Fruit fly (Drosophila melanogaster) whole organism, embryonic: Measurements from ENCODE around the gene CG17377.

ENCODE experiments used
- ATbp ChIP-seq: fragments of 200-800 bp; sonication (Bioruptor generic); optimal IDR thresholded peaks from 2 replicates; lab custom pipeline; 2017; ENCODE audit warnings: missing biosample characterization, mild to moderate bottlenecking, missing genetic modification characterization, missing genetic modification reagents
- Asciz ChIP-seq: fragments of 200-800 bp; sonication (Bioruptor generic); optimal IDR thresholded peaks from 2 replicates; lab custom pipeline; 2017; ENCODE audit warnings: missing biosample characterization, mild to moderate bottlenecking, missing genetic modification characterization, missing genetic modification reagents
- Atf6 ChIP-seq: fragments of 200-800 bp; sonication (Bioruptor generic); IDR thresholded peaks from 2 replicates; pipeline ENCODE4 v1.3.6; 2022; ENCODE audit warnings: missing biosample characterization, missing genetic modification characterization
- BtbVII ChIP-seq: fragments of 200-800 bp; sonication (Bioruptor generic); optimal IDR thresholded peaks from 3 replicates; lab custom pipeline; 2017; ENCODE audit warnings: missing biosample characterization, mild to moderate bottlenecking, missing genetic modification characterization
- CG10209 ChIP-seq: fragments of 200-800 bp; sonication (Bioruptor generic); optimal IDR thresholded peaks from 3 replicates; lab custom pipeline; 2017; ENCODE audit warnings: missing biosample characterization, mild to moderate bottlenecking, missing genetic modification characterization, missing genetic modification reagents
- CG10366 ChIP-seq: fragments of 200-800 bp; sonication (Bioruptor generic); IDR thresholded peaks from 2 replicates; pipeline ENCODE4 v1.3.6; 2022; ENCODE audit warnings: missing biosample characterization, missing genetic modification characterization
- CG10543 ChIP-seq: fragments of 200-800 bp; sonication (Bioruptor generic); optimal IDR thresholded peaks from 3 replicates; lab custom pipeline; 2017; ENCODE audit warnings: missing biosample characterization, mild to moderate bottlenecking, missing genetic modification characterization, moderate library complexity
- CG11085 ChIP-seq: fragments of 200-800 bp; sonication (Bioruptor generic); IDR thresholded peaks from 2 replicates; pipeline ENCODE4 v1.3.6; 2022; ENCODE audit warnings: missing biosample characterization, missing genetic modification characterization
- CG12071 ChIP-seq: fragments of 200-800 bp; sonication (Bioruptor generic); optimal IDR thresholded peaks from 3 replicates; lab custom pipeline; 2018; ENCODE audit warnings: missing biosample characterization, mild to moderate bottlenecking, missing genetic modification characterization
- CG13296 ChIP-seq: fragments of 200-800 bp; sonication (Bioruptor generic); optimal IDR thresholded peaks from 3 replicates; lab custom pipeline; 2018; ENCODE audit warnings: missing biosample characterization, mild to moderate bottlenecking, missing genetic modification characterization
- CG15479 ChIP-seq: fragments of 200-800 bp; sonication (Bioruptor generic); optimal IDR thresholded peaks from 3 replicates; lab custom pipeline; 2019; ENCODE audit warnings: missing biosample characterization, mild to moderate bottlenecking, missing genetic modification characterization, moderate library complexity
- CG1647 ChIP-seq: fragments of 200-800 bp; sonication (Bioruptor generic); optimal IDR thresholded peaks from 3 replicates; lab custom pipeline; 2016; ENCODE audit warnings: missing biosample characterization, missing genetic modification characterization
- CG18262 ChIP-seq: fragments of 200-800 bp; optimal IDR thresholded peaks from 3 replicates; lab custom pipeline; 2019; ENCODE audit warnings: missing biosample characterization, mild to moderate bottlenecking, missing genetic modification characterization, moderate library complexity
- CG2678 ChIP-seq: fragments of 200-800 bp; sonication (Bioruptor generic); optimal IDR thresholded peaks from 3 replicates; lab custom pipeline; 2019; ENCODE audit warnings: missing biosample characterization, mild to moderate bottlenecking, missing genetic modification characterization, moderate library complexity
- CG31388 ChIP-seq: fragments of 200-800 bp; sonication (Bioruptor generic); optimal IDR thresholded peaks from 2 replicates; lab custom pipeline; 2016; ENCODE audit warnings: missing biosample characterization, missing genetic modification characterization
- CG3281 ChIP-seq: fragments of 200-800 bp; sonication (Bioruptor generic); optimal IDR thresholded peaks from 3 replicates; lab custom pipeline; 2017; ENCODE audit warnings: missing biosample characterization, mild to moderate bottlenecking, missing genetic modification characterization
- CG34376 ChIP-seq: fragments of 200-800 bp; sonication (Bioruptor generic); optimal IDR thresholded peaks from 2 replicates; lab custom pipeline; 2018; ENCODE audit warnings: missing biosample characterization, mild to moderate bottlenecking, missing genetic modification characterization
- CG34422 ChIP-seq: fragments of 200-800 bp; sonication (Bioruptor generic); IDR thresholded peaks from 3 replicates; pipeline ENCODE4 v1.3.6; 2022; ENCODE audit warnings: missing biosample characterization, missing genetic modification characterization
- CG6254 ChIP-seq: fragments of 200-800 bp; sonication (Bioruptor generic); optimal IDR thresholded peaks from 3 replicates; lab custom pipeline; 2017; ENCODE audit warnings: mild to moderate bottlenecking, missing biosample characterization, missing genetic modification reagents, missing genetic modification characterization
- CG6813 ChIP-seq: fragments of 200-800 bp; sonication (Bioruptor generic); optimal IDR thresholded peaks from 2 replicates; lab custom pipeline; 2017; ENCODE audit warnings: missing biosample characterization, missing genetic modification characterization, mild to moderate bottlenecking, moderate library complexity, missing genetic modification reagents
- CG8290 ChIP-seq, 3 experiments: fragments of 200-800 bp; sonication (Bioruptor generic); optimal IDR thresholded peaks; 2 replicates each; lab custom pipeline; 2016 to 2019; ENCODE audit warnings: missing biosample characterization in 3 of 3, missing genetic modification characterization in 3 of 3, mild to moderate bottlenecking in 2 of 3, moderate library complexity in 1 of 3
- CG9437 ChIP-seq: fragments of 200-800 bp; sonication (Bioruptor generic); optimal IDR thresholded peaks from 2 replicates; lab custom pipeline; 2018; ENCODE audit warnings: missing biosample characterization, mild to moderate bottlenecking, missing genetic modification characterization
- D19A ChIP-seq: fragments of 200-800 bp; optimal IDR thresholded peaks from 3 replicates; lab custom pipeline; 2019; ENCODE audit warnings: missing biosample characterization, mild to moderate bottlenecking, missing genetic modification characterization, moderate library complexity
- D19B ChIP-seq: fragments of 200-800 bp; sonication (Bioruptor generic); optimal IDR thresholded peaks from 2 replicates; lab custom pipeline; 2017; ENCODE audit warnings: missing biosample characterization, mild to moderate bottlenecking, missing genetic modification characterization
- Fer1 ChIP-seq: fragments of 200-800 bp; sonication (Bioruptor generic); optimal IDR thresholded peaks from 2 replicates; lab custom pipeline; 2017; ENCODE audit warnings: missing biosample characterization, mild to moderate bottlenecking, missing genetic modification characterization
- HmgZ ChIP-seq: fragments of 200-800 bp; sonication (Bioruptor generic); optimal IDR thresholded peaks from 2 replicates; lab custom pipeline; 2018; ENCODE audit warnings: missing biosample characterization, mild to moderate bottlenecking, missing genetic modification characterization
- PHDP ChIP-seq: fragments of 200-800 bp; sonication (Bioruptor generic); optimal IDR thresholded peaks from 3 replicates; lab custom pipeline; 2018; ENCODE audit warnings: missing biosample characterization, mild to moderate bottlenecking, missing genetic modification characterization, moderate library complexity
- Pdp1 ChIP-seq, 2 experiments: fragments of 200-800 bp; sonication (Bioruptor generic); optimal IDR thresholded peaks; 3 replicates each; lab custom pipeline; 2016; ENCODE audit warnings: missing biosample characterization in 2 of 2, missing genetic modification characterization in 2 of 2, mild to moderate bottlenecking in 1 of 2, moderate library complexity in 1 of 2
- Sin3A ChIP-seq: fragments of >200 bp; optimal IDR thresholded peaks from 2 replicates; lab custom pipeline; 2018
- Spps ChIP-seq: fragments of 200-800 bp; sonication (Bioruptor generic); optimal IDR thresholded peaks from 2 replicates; lab custom pipeline; 2018; ENCODE audit warnings: missing biosample characterization, mild to moderate bottlenecking, missing genetic modification characterization
- caup ChIP-seq: fragments of 200-800 bp; sonication (Bioruptor generic); optimal IDR thresholded peaks from 3 replicates; lab custom pipeline; 2017; ENCODE audit warnings: missing biosample characterization, mild to moderate bottlenecking, missing genetic modification characterization, moderate library complexity; ENCODE audit not compliant: severe bottlenecking
- corto ChIP-seq: fragments of 200-800 bp; sonication (Bioruptor generic); optimal IDR thresholded peaks from 2 replicates; lab custom pipeline; 2016; ENCODE audit warnings: missing biosample characterization, mild to moderate bottlenecking, missing genetic modification characterization, moderate library complexity
- crol ChIP-seq: fragments of 200-800 bp; sonication (Bioruptor generic); IDR thresholded peaks from 2 replicates; pipeline ENCODE4 v1.3.6; 2022; ENCODE audit warnings: missing biosample characterization, missing genetic modification characterization
- exex ChIP-seq: fragments of 200-800 bp; sonication (Bioruptor generic); optimal IDR thresholded peaks from 4 replicates; lab custom pipeline; 2018; ENCODE audit warnings: missing biosample characterization, mild to moderate bottlenecking, missing genetic modification characterization, moderate library complexity
- gem ChIP-seq: fragments of 200-800 bp; sonication (Bioruptor generic); optimal IDR thresholded peaks from 2 replicates; lab custom pipeline; 2019; ENCODE audit warnings: missing biosample characterization, mild to moderate bottlenecking, missing genetic modification characterization, moderate library complexity
- grn ChIP-seq: fragments of 200-800 bp; sonication (Bioruptor generic); optimal IDR thresholded peaks from 3 replicates; lab custom pipeline; 2017; ENCODE audit warnings: missing biosample characterization, missing genetic modification characterization
- hbn ChIP-seq: fragments of 200-800 bp; sonication (Bioruptor generic); IDR thresholded peaks from 2 replicates; pipeline ENCODE4 v1.3.6; 2022; ENCODE audit warnings: missing biosample characterization, missing genetic modification characterization; ENCODE audit not compliant: partially characterized antibody
- lab ChIP-seq: fragments of 200-800 bp; sonication (Bioruptor generic); optimal IDR thresholded peaks from 3 replicates; lab custom pipeline; 2017; ENCODE audit warnings: missing biosample characterization, missing genetic modification characterization, mild to moderate bottlenecking, moderate library complexity, missing genetic modification reagents
- lilli ChIP-seq: fragments of 200-800 bp; sonication (Bioruptor generic); optimal IDR thresholded peaks from 3 replicates; lab custom pipeline; 2016; ENCODE audit warnings: missing biosample characterization, missing genetic modification characterization
- mirr ChIP-seq: fragments of 200-800 bp; sonication (Bioruptor generic); optimal IDR thresholded peaks from 3 replicates; lab custom pipeline; 2018; ENCODE audit warnings: missing biosample characterization, mild to moderate bottlenecking, missing genetic modification characterization
- nau ChIP-seq: fragments of 200-800 bp; sonication (Bioruptor generic); optimal IDR thresholded peaks from 3 replicates; lab custom pipeline; 2017; ENCODE audit warnings: missing biosample characterization, mild to moderate bottlenecking, missing genetic modification characterization, missing genetic modification reagents
- nom ChIP-seq: fragments of 200-800 bp; sonication (Bioruptor generic); optimal IDR thresholded peaks from 2 replicates; lab custom pipeline; 2017; ENCODE audit warnings: missing biosample characterization, missing genetic modification characterization, mild to moderate bottlenecking, moderate library complexity, missing genetic modification reagents
- odd ChIP-seq: fragments of 200-800 bp; sonication (Bioruptor generic); optimal IDR thresholded peaks from 2 replicates; lab custom pipeline; 2017; ENCODE audit warnings: missing biosample characterization, mild to moderate bottlenecking, missing genetic modification characterization
- pros ChIP-seq: fragments of 200-800 bp; sonication (Bioruptor generic); optimal IDR thresholded peaks from 3 replicates; lab custom pipeline; 2019; ENCODE audit warnings: missing biosample characterization, mild to moderate bottlenecking, missing genetic modification characterization, moderate library complexity
- psq ChIP-seq: fragments of 200-800 bp; sonication (Bioruptor generic); optimal IDR thresholded peaks from 2 replicates; lab custom pipeline; 2017; ENCODE audit warnings: missing biosample characterization, missing genetic modification characterization
- sd ChIP-seq: fragments of 200-800 bp; sonication (Bioruptor generic); optimal IDR thresholded peaks from 3 replicates; lab custom pipeline; 2018; ENCODE audit warnings: missing biosample characterization, mild to moderate bottlenecking, missing genetic modification characterization, moderate library complexity
- shn ChIP-seq: fragments of 200-800 bp; sonication (Bioruptor generic); optimal IDR thresholded peaks from 3 replicates; lab custom pipeline; 2016; ENCODE audit warnings: missing biosample characterization, missing genetic modification characterization
- sug ChIP-seq: fragments of 200-800 bp; optimal IDR thresholded peaks from 2 replicates; lab custom pipeline; 2019; ENCODE audit warnings: missing biosample characterization, mild to moderate bottlenecking, missing genetic modification characterization, moderate library complexity
- trem ChIP-seq: fragments of 200-800 bp; optimal IDR thresholded peaks from 3 replicates; lab custom pipeline; 2019; ENCODE audit warnings: missing biosample characterization, mild to moderate bottlenecking, missing genetic modification characterization, moderate library complexity

Gene CG17377

dm6 chr2L:6789358-6789757, 13.3 kb downstream of the CG17377 start (continued):
- TF ChIP-seq Asciz (GFP tag; lab: Kevin White, UChicago) = peak; percentile 41
- TF ChIP-seq CG31388 = no peak
- TF ChIP-seq mirr (GFP tag; lab: Kevin White, UChicago) = peak; percentile 88
- peak; percentile 91 for TF ChIP-seq exex
- no peak for TF ChIP-seq CG10366
- peak; percentile 12 for TF ChIP-seq gem (tag; lab: Kevin White, UChicago)
- no peak for TF ChIP-seq CG8290 (GFP tag; optimal IDR thresholded peaks at IDR 0.05; lab: Kevin White, UChicago)
- TF ChIP-seq CG8290 (tag; optimal IDR thresholded peaks at IDR 0.05; lab: Kevin White, UChicago) = peak in 1 of 2 experiments; percentile 9
- TF ChIP-seq Spps = no peak
- no peak for TF ChIP-seq D19B (GFP tag; lab: Kevin White, UChicago)
- peak in 1 of 2 experiments; percentile 85 for TF ChIP-seq Pdp1 (GFP tag; optimal IDR thresholded peaks at IDR 0.05; lab: Kevin White, UChicago)
- peak; percentile 70 for TF ChIP-seq sug (tag; lab: Kevin White, UChicago)
- TF ChIP-seq grn = peak; percentile 99
- peak; percentile 11 for TF ChIP-seq D19A
- peak; percentile 25 for TF ChIP-seq CG12071 (GFP tag; lab: Kevin White, UChicago)
- TF ChIP-seq CG18262 (tag; lab: Kevin White, UChicago) = no peak
- TF ChIP-seq CG34422 (GFP tag; lab: Robert Waterston, UW) = no peak
- TF ChIP-seq BtbVII (GFP tag; lab: Kevin White, UChicago) = peak; percentile 25
- peak; percentile 32 for TF ChIP-seq nau
- TF ChIP-seq CG3281 (GFP tag; lab: Kevin White, UChicago) = peak; percentile 39
- TF ChIP-seq odd (GFP tag; lab: Kevin White, UChicago) = peak; percentile 46
- 0 out of 2 replicates have a peak, but pooled peaks have one; percentile 9 for TF ChIP-seq Atf6 (GFP tag; lab: Robert Waterston, UW)
- TF ChIP-seq CG6813 = peak; percentile 33
- TF ChIP-seq crol = no peak
- peak; percentile 27 for TF ChIP-seq sd
- TF ChIP-seq trem (tag; lab: Kevin White, UChicago) = no peak
- TF ChIP-seq CG11085 (GFP tag; lab: Robert Waterston, UW) = no peak
- peak; percentile 33 for TF ChIP-seq caup (GFP tag; lab: Kevin White, UChicago)
- no peak for TF ChIP-seq CG10209 (GFP tag; lab: Kevin White, UChicago)
- TF ChIP-seq CG2678 (tag; lab: Kevin White, UChicago) = peak; percentile 30
- TF ChIP-seq corto (GFP tag; lab: Kevin White, UChicago) = peak; percentile 21
- TF ChIP-seq shn (GFP tag; lab: Kevin White, UChicago) = no peak
- TF ChIP-seq psq = no peak
- peak; percentile 32 for TF ChIP-seq ATbp (GFP tag; lab: Kevin White, UChicago)
- peak; percentile 25 for TF ChIP-seq CG15479 (GFP tag; lab: Kevin White, UChicago)
- peak; percentile 96 for TF ChIP-seq CG34376 (GFP tag; lab: Kevin White, UChicago)
- TF ChIP-seq lab (GFP tag; lab: Kevin White, UChicago) = peak; percentile 84
- TF ChIP-seq PHDP (tag; lab: Kevin White, UChicago) = peak; percentile 18
- TF ChIP-seq CG10543 (GFP tag; lab: Kevin White, UChicago) = peak; percentile 36
- TF ChIP-seq HmgZ (tag; lab: Kevin White, UChicago) = peak; percentile 13
- no peak for TF ChIP-seq CG6254 (GFP tag; lab: Kevin White, UChicago)
- no peak for TF ChIP-seq CG9437 (GFP tag; lab: Kevin White, UChicago)
- peak; percentile 47 for TF ChIP-seq CG13296
- peak; percentile 16 for TF ChIP-seq pros
- TF ChIP-seq Sin3A (lab: Kevin White, UChicago) = no peak
- TF ChIP-seq nom (GFP tag; lab: Kevin White, UChicago) = peak; percentile 41
- no peak for TF ChIP-seq hbn
- peak; percentile 28 for TF ChIP-seq Fer1 (GFP tag; lab: Kevin White, UChicago)
- TF ChIP-seq CG1647 (GFP tag; lab: Kevin White, UChicago) = no peak
- TF ChIP-seq lilli = no peak
